Worm (Caenorhabditis elegans) whole organism, mixed stage, embryonic: ENCODE measurements around the gene M03E7.2.

Experiments
- M03D4.4 ChIP-seq: sonication (generic microtip); optimal IDR thresholded peaks from 2 replicates; lab custom pipeline; 2017; ENCODE audit warnings: mild to moderate bottlenecking, missing genetic modification characterization, missing compliant biosample characterization
- bed-3 ChIP-seq: fragments of 200-800 bp; sonication (Bioruptor generic); optimal IDR thresholded peaks from 3 replicates; lab custom pipeline; 2018; ENCODE audit warnings: mild to moderate bottlenecking, missing genetic modification characterization, moderate library complexity, missing compliant biosample characterization
- blmp-1 ChIP-seq: fragments of 150-350 bp; optimal IDR thresholded peaks from 2 replicates; lab custom pipeline; 2014; ENCODE audit warnings: missing biosample characterization, missing genetic modification characterization
- ceh-39 ChIP-seq: fragments of 150-350 bp; optimal IDR thresholded peaks from 2 replicates; lab custom pipeline; 2014; ENCODE audit warnings: missing biosample characterization, missing genetic modification characterization
- ceh-43 ChIP-seq: fragments of 200-800 bp; sonication (Bioruptor generic); optimal IDR thresholded peaks from 2 replicates; lab custom pipeline; 2018; ENCODE audit warnings: mild to moderate bottlenecking, missing genetic modification characterization, moderate library complexity, missing compliant biosample characterization
- ceh-83 ChIP-seq: fragments of 200-800 bp; sonication (Bioruptor generic); optimal IDR thresholded peaks from 2 replicates; lab custom pipeline; 2018; ENCODE audit warnings: mild to moderate bottlenecking, missing genetic modification characterization, missing compliant biosample characterization
- ces-1 ChIP-seq: fragments of 150-350 bp; optimal IDR thresholded peaks from 2 replicates; lab custom pipeline; 2014; ENCODE audit warnings: missing biosample characterization, missing genetic modification reagents, missing genetic modification characterization
- cnd-1 ChIP-seq: fragments of 200-800 bp; sonication (Bioruptor generic); optimal IDR thresholded peaks from 2 replicates; lab custom pipeline; 2018; ENCODE audit warnings: mild to moderate bottlenecking, missing genetic modification characterization, missing compliant biosample characterization
- drap-1 ChIP-seq: fragments of 200-800 bp; sonication (Bioruptor generic); optimal IDR thresholded peaks from 3 replicates; lab custom pipeline; 2018; ENCODE audit warnings: mild to moderate bottlenecking, missing genetic modification characterization, missing compliant biosample characterization
- elt-3 ChIP-seq: fragments of 150-350 bp; optimal IDR thresholded peaks from 2 replicates; lab custom pipeline; 2014; ENCODE audit warnings: missing biosample characterization, missing genetic modification characterization
- flh-1 ChIP-seq: fragments of 200-800 bp; sonication (Bioruptor generic); optimal IDR thresholded peaks from 2 replicates; lab custom pipeline; 2018; ENCODE audit warnings: mild to moderate bottlenecking, missing genetic modification characterization, moderate library complexity, missing compliant biosample characterization
- ham-2 ChIP-seq: fragments of 200-800 bp; sonication (Bioruptor generic); optimal IDR thresholded peaks from 2 replicates; lab custom pipeline; 2018; ENCODE audit warnings: mild to moderate bottlenecking, missing genetic modification characterization, missing compliant biosample characterization
- lin-13 ChIP-seq: fragments of 150-350 bp; optimal IDR thresholded peaks from 2 replicates; lab custom pipeline; 2014; ENCODE audit warnings: missing biosample characterization, missing genetic modification characterization
- lin-32 ChIP-seq: fragments of 200-800 bp; sonication (Bioruptor generic); optimal IDR thresholded peaks from 2 replicates; lab custom pipeline; 2018; ENCODE audit warnings: mild to moderate bottlenecking, missing genetic modification characterization, missing compliant biosample characterization
- lsy-2 ChIP-seq: fragments of 150-350 bp; optimal IDR thresholded peaks from 2 replicates; lab custom pipeline; 2014; ENCODE audit warnings: missing biosample characterization, missing genetic modification characterization
- mab-5 ChIP-seq: fragments of 150-350 bp; optimal IDR thresholded peaks from 2 replicates; lab custom pipeline; 2014; ENCODE audit warnings: missing biosample characterization, missing genetic modification characterization
- mep-1 ChIP-seq: fragments of 150-350 bp; optimal IDR thresholded peaks from 2 replicates; lab custom pipeline; 2017; ENCODE audit warnings: missing biosample characterization, missing genetic modification reagents, missing genetic modification characterization, inconsistent platforms
- mls-2 ChIP-seq: sonication (generic microtip); optimal IDR thresholded peaks from 2 replicates; lab custom pipeline; 2016; ENCODE audit warnings: mild to moderate bottlenecking, missing genetic modification characterization, moderate library complexity, missing compliant biosample characterization
- nhr-12 ChIP-seq: fragments of 150-350 bp; optimal IDR thresholded peaks from 2 replicates; lab custom pipeline; 2014; ENCODE audit warnings: missing biosample characterization, missing genetic modification characterization
- nhr-237 ChIP-seq: fragments of 150-350 bp; optimal IDR thresholded peaks from 2 replicates; lab custom pipeline; 2014; ENCODE audit warnings: missing biosample characterization, missing genetic modification characterization
- nhr-28 ChIP-seq: fragments of 150-350 bp; optimal IDR thresholded peaks from 2 replicates; lab custom pipeline; 2014; ENCODE audit warnings: missing biosample characterization, missing genetic modification characterization
- nhr-76 ChIP-seq: sonication (generic microtip); optimal IDR thresholded peaks from 2 replicates; lab custom pipeline; 2017; ENCODE audit warnings: missing biosample characterization, missing genetic modification characterization
- pha-4 ChIP-seq: fragments of 150-350 bp; optimal IDR thresholded peaks from 2 replicates; lab custom pipeline; 2018; ENCODE audit warnings: missing biosample characterization, missing genetic modification reagents, missing genetic modification characterization
- sem-2 ChIP-seq: fragments of 200-800 bp; sonication (Bioruptor generic); optimal IDR thresholded peaks from 2 replicates; lab custom pipeline; 2018; ENCODE audit warnings: mild to moderate bottlenecking, missing genetic modification characterization, missing compliant biosample characterization
- snpc-4 ChIP-seq: fragments of 150-350 bp; optimal IDR thresholded peaks from 2 replicates; lab custom pipeline; 2014; ENCODE audit warnings: missing biosample characterization, missing genetic modification characterization
- sptf-1 ChIP-seq: sonication (generic microtip); optimal IDR thresholded peaks from 2 replicates; lab custom pipeline; 2017; ENCODE audit warnings: mild to moderate bottlenecking, missing genetic modification characterization, moderate library complexity, missing compliant biosample characterization
- unc-120 ChIP-seq: sonication (generic microtip); optimal IDR thresholded peaks from 2 replicates; lab custom pipeline; 2017; ENCODE audit warnings: missing genetic modification characterization, missing compliant biosample characterization; ENCODE audit not compliant: poor library complexity, severe bottlenecking
- unc-39 ChIP-seq: fragments of 150-350 bp; optimal IDR thresholded peaks from 2 replicates; lab custom pipeline; 2014; ENCODE audit warnings: missing biosample characterization, missing genetic modification characterization
- unc-62 ChIP-seq: fragments of 150-350 bp; optimal IDR thresholded peaks from 2 replicates; lab custom pipeline; 2014; ENCODE audit warnings: missing biosample characterization, missing genetic modification reagents, missing genetic modification characterization
- zip-8 ChIP-seq: fragments of 150-350 bp; optimal IDR thresholded peaks from 2 replicates; lab custom pipeline; 2014; ENCODE audit warnings: missing biosample characterization, missing genetic modification characterization
- ztf-11 ChIP-seq: fragments of 150-350 bp; optimal IDR thresholded peaks from 2 replicates; lab custom pipeline; 2014; ENCODE audit warnings: missing biosample characterization, missing genetic modification characterization

The M03E7.2 gene

ce11 chrV:5613109-5613508 lies 4.3 kb upstream of the M03E7.2 start, which contains the start of gene lrpc-1:
TSS of gene lrpc-1 (minus strand) at chrV:5613209.
- TF ChIP-seq lsy-2 (tag; lab: Kevin White, UChicago) (no peak), nhr-237 (tag; lab: Kevin White, UChicago) (no peak)

ce11 chrV:5614724-5615123 lies 2.7 kb upstream of the M03E7.2 start, which contains the start of gene M03E7.3:
TSS of gene M03E7.3 (plus strand) at chrV:5615024.
- TF ChIP-seq mab-5 (tag; lab: Kevin White, UChicago), result no peak
- no peak for TF ChIP-seq pha-4 (tag; lab: Kevin White, UChicago)
- TF ChIP-seq ham-2 (GFP tag; lab: Kevin White, UChicago), result no peak
- no peak for TF ChIP-seq nhr-76
- no peak for TF ChIP-seq elt-3 (tag; lab: Kevin White, UChicago)
- TF ChIP-seq nhr-12 (tag; lab: Kevin White, UChicago), result no peak
- TF ChIP-seq ceh-39 (tag; lab: Kevin White, UChicago), result no peak
- TF ChIP-seq ztf-11 (tag; lab: Kevin White, UChicago), result no peak
- TF ChIP-seq zip-8 (tag; lab: Kevin White, UChicago), result no peak

ce11 chrV:5619372-5619771 lies 2.0 kb downstream of the M03E7.2 start:
- TF ChIP-seq lsy-2 (tag; lab: Kevin White, UChicago) (peak; percentile 52), snpc-4 (no peak), nhr-28 (no peak), mep-1 (tag; lab: Kevin White, UChicago) (peak; percentile 10)

- TF ChIP-seq sptf-1 (tag; lab: Kevin White, UChicago), result no peak
- no peak for TF ChIP-seq mab-5 (tag; lab: Kevin White, UChicago)
- no peak for TF ChIP-seq lin-13
- no peak for TF ChIP-seq drap-1 (GFP tag; lab: Kevin White, UChicago)
- no peak for TF ChIP-seq cnd-1 (tag; lab: Kevin White, UChicago)
- TF ChIP-seq flh-1 (GFP tag; lab: Kevin White, UChicago), result no peak
- TF ChIP-seq nhr-12 (tag; lab: Kevin White, UChicago), result no peak
- TF ChIP-seq lsy-2 (tag; lab: Kevin White, UChicago), result no peak
- no peak for TF ChIP-seq ham-2 (GFP tag; lab: Kevin White, UChicago)
- TF ChIP-seq ceh-83 (GFP tag; lab: Kevin White, UChicago), result no peak
- TF ChIP-seq ztf-11 (tag; lab: Kevin White, UChicago), result no peak
- no peak for TF ChIP-seq ceh-43 (GFP tag; lab: Kevin White, UChicago)
Observed at ce11 chrV:5620040-5620439, 2.6 kb downstream of the M03E7.2 start, which contains the start of gene memb-2. TSS of gene memb-2 (minus strand) at chrV:5620140.

- no peak for TF ChIP-seq ceh-43 (GFP tag; lab: Kevin White, UChicago)
- TF ChIP-seq unc-39 (tag; lab: Kevin White, UChicago), result no peak
- no peak for TF ChIP-seq cnd-1 (tag; lab: Kevin White, UChicago)
- TF ChIP-seq mab-5 (tag; lab: Kevin White, UChicago), result no peak
- no peak for TF ChIP-seq mls-2 (tag; lab: Kevin White, UChicago)
- no peak for TF ChIP-seq sem-2 (GFP tag; lab: Kevin White, UChicago)
- no peak for TF ChIP-seq M03D4.4 (tag; lab: Kevin White, UChicago)
- TF ChIP-seq snpc-4, result no peak
- TF ChIP-seq ces-1 (GFP tag; lab: Kevin White, UChicago), result no peak
- no peak for TF ChIP-seq blmp-1 (tag; lab: Kevin White, UChicago)
- no peak for TF ChIP-seq unc-62 (GFP tag; lab: Kevin White, UChicago)
- TF ChIP-seq ham-2 (GFP tag; lab: Kevin White, UChicago), result no peak
- TF ChIP-seq pha-4 (tag; lab: Kevin White, UChicago), result no peak
- TF ChIP-seq bed-3 (GFP tag; lab: Kevin White, UChicago), result no peak
- TF ChIP-seq elt-3 (tag; lab: Kevin White, UChicago), result no peak
- TF ChIP-seq zip-8 (tag; lab: Kevin White, UChicago), result no peak
Observed at ce11 chrV:5621390-5621789, 4.0 kb downstream of the M03E7.2 start, which contains the start of gene M03E7.1. TSS of gene M03E7.1 (plus strand) at chrV:5621690.

- TF ChIP-seq nhr-28 (no peak), mab-5 (tag; lab: Kevin White, UChicago) (no peak), drap-1 (GFP tag; lab: Kevin White, UChicago) (no peak), pha-4 (tag; lab: Kevin White, UChicago) (no peak), unc-120 (tag; lab: Kevin White, UChicago) (no peak), sem-2 (GFP tag; lab: Kevin White, UChicago) (no peak), elt-3 (tag; lab: Kevin White, UChicago) (no peak), ceh-83 (GFP tag; lab: Kevin White, UChicago) (no peak), nhr-12 (tag; lab: Kevin White, UChicago) (no peak), mls-2 (tag; lab: Kevin White, UChicago) (no peak), nhr-76 (no peak), unc-62 (GFP tag; lab: Kevin White, UChicago) (no peak), snpc-4 (no peak), blmp-1 (tag; lab: Kevin White, UChicago) (no peak), lin-32 (GFP tag; lab: Kevin White, UChicago) (no peak), ces-1 (GFP tag; lab: Kevin White, UChicago) (no peak), lin-13 (no peak), M03D4.4 (tag; lab: Kevin White, UChicago) (no peak)
Observed at ce11 chrV:5628014-5628413, 10.6 kb downstream of the M03E7.2 start.
